Worm (Caenorhabditis elegans) whole organism, late embryonic: ENCODE measurements around the gene str-140.

Source experiments
- C08G9.2 ChIP-seq: sonication (generic microtip); optimal IDR thresholded peaks from 2 replicates; lab custom pipeline; 2016; ENCODE audit warnings: mild to moderate bottlenecking, missing genetic modification characterization, moderate library complexity, missing compliant biosample characterization
- F13H6.1 ChIP-seq: sonication (generic microtip); optimal IDR thresholded peaks from 2 replicates; lab custom pipeline; 2016; ENCODE audit warnings: missing genetic modification characterization, missing compliant biosample characterization
- K02D7.2 ChIP-seq: sonication (generic microtip); optimal IDR thresholded peaks from 2 replicates; lab custom pipeline; 2017; ENCODE audit warnings: mild to moderate bottlenecking, missing genetic modification characterization, missing compliant biosample characterization
- ahr-1 ChIP-seq: sonication (generic microtip); optimal IDR thresholded peaks from 2 replicates; lab custom pipeline; 2016; ENCODE audit warnings: missing genetic modification characterization, missing compliant biosample characterization
- ama-1 ChIP-seq: fragments of 150-350 bp; optimal IDR thresholded peaks from 2 replicates; lab custom pipeline; 2014
- ceh-19 ChIP-seq: fragments of 200-800 bp; sonication (Bioruptor generic); optimal IDR thresholded peaks from 2 replicates; lab custom pipeline; 2018; ENCODE audit warnings: mild to moderate bottlenecking, missing genetic modification characterization, missing compliant biosample characterization
- ceh-30 ChIP-seq: fragments of 150-350 bp; optimal IDR thresholded peaks from 2 replicates; lab custom pipeline; 2014; ENCODE audit warnings: missing biosample characterization, missing genetic modification characterization
- ceh-31 ChIP-seq: sonication (generic microtip); optimal IDR thresholded peaks from 2 replicates; lab custom pipeline; 2016; ENCODE audit warnings: missing genetic modification characterization, missing compliant biosample characterization
- ceh-45 ChIP-seq: fragments of 200-800 bp; sonication (Bioruptor generic); IDR thresholded peaks from 2 replicates; pipeline ENCODE4 v1.3.6; 2022; ENCODE audit warnings: missing genetic modification reagents, missing genetic modification characterization, missing compliant biosample characterization
- ceh-48 ChIP-seq: sonication (generic microtip); optimal IDR thresholded peaks from 2 replicates; lab custom pipeline; 2016; ENCODE audit warnings: missing genetic modification characterization, inconsistent platforms, missing compliant biosample characterization
- ceh-6 ChIP-seq: fragments of 200-800 bp; sonication (Bioruptor generic); optimal IDR thresholded peaks from 2 replicates; lab custom pipeline; 2018; ENCODE audit warnings: mild to moderate bottlenecking, missing genetic modification characterization, missing compliant biosample characterization
- dve-1 ChIP-seq: sonication (generic microtip); optimal IDR thresholded peaks from 2 replicates; lab custom pipeline; 2017; ENCODE audit warnings: antibody characterized with exemption, mild to moderate bottlenecking, missing genetic modification characterization, missing compliant biosample characterization
- elt-2 ChIP-seq: sonication (generic microtip); optimal IDR thresholded peaks from 2 replicates; lab custom pipeline; 2016; ENCODE audit warnings: missing genetic modification reagents, missing genetic modification characterization, missing compliant biosample characterization
- ets-4 ChIP-seq: sonication (generic microtip); optimal IDR thresholded peaks from 2 replicates; lab custom pipeline; 2016; ENCODE audit warnings: missing genetic modification characterization, missing compliant biosample characterization
- fax-1 ChIP-seq: sonication (generic microtip); optimal IDR thresholded peaks from 2 replicates; lab custom pipeline; 2016; ENCODE audit warnings: missing genotype, missing genetic modification characterization, missing compliant biosample characterization
- fkh-10 ChIP-seq: fragments of 150-350 bp; optimal IDR thresholded peaks from 2 replicates; lab custom pipeline; 2014; ENCODE audit warnings: missing biosample characterization, missing genetic modification reagents, missing genetic modification characterization
- gmeb-2 ChIP-seq: sonication (generic microtip); optimal IDR thresholded peaks from 2 replicates; lab custom pipeline; 2016; ENCODE audit warnings: missing genetic modification characterization, inconsistent platforms, missing compliant biosample characterization
- hlh-13 ChIP-seq: fragments of 200-800 bp; sonication (Bioruptor generic); optimal IDR thresholded peaks from 2 replicates; lab custom pipeline; 2018; ENCODE audit warnings: mild to moderate bottlenecking, missing genetic modification characterization, missing compliant biosample characterization
- hlh-30 ChIP-seq: sonication (generic microtip); optimal IDR thresholded peaks from 2 replicates; lab custom pipeline; 2017; ENCODE audit warnings: antibody characterized with exemption, missing genetic modification characterization, missing compliant biosample characterization; ENCODE audit not compliant: insufficient read depth
- hlh-8 ChIP-seq: sonication (generic microtip); optimal IDR thresholded peaks from 2 replicates; lab custom pipeline; 2016; ENCODE audit warnings: missing genotype, missing genetic modification characterization, missing compliant biosample characterization
- madf-2 ChIP-seq: sonication (generic microtip); optimal IDR thresholded peaks from 2 replicates; lab custom pipeline; 2017; ENCODE audit warnings: missing genetic modification characterization, missing compliant biosample characterization
- mec-3 ChIP-seq: sonication (generic microtip); optimal IDR thresholded peaks from 2 replicates; lab custom pipeline; 2016; ENCODE audit warnings: borderline replicate concordance, missing genetic modification characterization, missing compliant biosample characterization
- nhr-11 ChIP-seq: fragments of 150-350 bp; optimal IDR thresholded peaks from 2 replicates; lab custom pipeline; 2014; ENCODE audit warnings: missing biosample characterization, missing genetic modification characterization
- nhr-232 ChIP-seq: sonication (generic microtip); optimal IDR thresholded peaks from 2 replicates; lab custom pipeline; 2016; ENCODE audit warnings: missing genetic modification characterization, missing compliant biosample characterization
- pag-3 ChIP-seq: sonication (generic microtip); optimal IDR thresholded peaks from 2 replicates; lab custom pipeline; 2016; ENCODE audit warnings: missing compliant biosample characterization, missing genetic modification characterization, borderline replicate concordance
- pat-9 ChIP-seq: fragments of 200-800 bp; sonication (Bioruptor generic); optimal IDR thresholded peaks from 2 replicates; lab custom pipeline; 2018; ENCODE audit warnings: mild to moderate bottlenecking, missing genetic modification characterization, moderate library complexity, missing compliant biosample characterization
- pax-1 ChIP-seq: fragments of 150-350 bp; optimal IDR thresholded peaks from 2 replicates; lab custom pipeline; 2014; ENCODE audit warnings: missing biosample characterization, missing genetic modification characterization
- pha-4 ChIP-seq: fragments of 150-350 bp; optimal IDR thresholded peaks from 2 replicates; lab custom pipeline; 2018; ENCODE audit warnings: missing biosample characterization, missing genetic modification reagents, missing genetic modification characterization
- ref-2 ChIP-seq: sonication (generic microtip); optimal IDR thresholded peaks from 2 replicates; lab custom pipeline; 2016; ENCODE audit warnings: missing genetic modification characterization, missing compliant biosample characterization
- rnt-1 ChIP-seq: sonication (generic microtip); optimal IDR thresholded peaks from 2 replicates; lab custom pipeline; 2016; ENCODE audit warnings: missing genetic modification characterization, missing compliant biosample characterization
- sdc-2 ChIP-seq: sonication (generic microtip); optimal IDR thresholded peaks from 2 replicates; lab custom pipeline; 2016; ENCODE audit warnings: missing genotype, missing genetic modification characterization, missing compliant biosample characterization
- tbx-7 ChIP-seq: sonication (generic microtip); optimal IDR thresholded peaks from 2 replicates; lab custom pipeline; 2016; ENCODE audit warnings: missing genotype, missing genetic modification characterization, missing compliant biosample characterization
- unc-3 ChIP-seq, 2 experiments: fragments of 200-800 bp in 1 of 2; sonication (Bioruptor generic) in 1 of 2; sonication (generic microtip) in 1 of 2; conservative IDR thresholded peaks in 1 of 2; optimal IDR thresholded peaks in 1 of 2; 2 replicates each; pipeline versions ENCODE4 v1.3.6 to Lab custom; 2016 to 2022; ENCODE audit warnings: missing compliant biosample characterization in 2 of 2, missing genetic modification characterization in 2 of 2, missing genetic modification reagents in 1 of 2
- unc-55 ChIP-seq: sonication (generic microtip); optimal IDR thresholded peaks from 2 replicates; lab custom pipeline; 2017; ENCODE audit warnings: missing biosample characterization, missing genetic modification reagents, missing genetic modification characterization
- unc-86 ChIP-seq: sonication (generic microtip); optimal IDR thresholded peaks from 2 replicates; lab custom pipeline; 2016; ENCODE audit warnings: missing genetic modification characterization, missing compliant biosample characterization
- zip-5 ChIP-seq: sonication (generic microtip); optimal IDR thresholded peaks from 2 replicates; lab custom pipeline; 2016; ENCODE audit warnings: missing genetic modification characterization, missing compliant biosample characterization
- ztf-16 ChIP-seq: sonication (generic microtip); optimal IDR thresholded peaks from 2 replicates; lab custom pipeline; 2017; ENCODE audit warnings: missing genetic modification characterization, missing compliant biosample characterization

str-140 gene

DNA sequence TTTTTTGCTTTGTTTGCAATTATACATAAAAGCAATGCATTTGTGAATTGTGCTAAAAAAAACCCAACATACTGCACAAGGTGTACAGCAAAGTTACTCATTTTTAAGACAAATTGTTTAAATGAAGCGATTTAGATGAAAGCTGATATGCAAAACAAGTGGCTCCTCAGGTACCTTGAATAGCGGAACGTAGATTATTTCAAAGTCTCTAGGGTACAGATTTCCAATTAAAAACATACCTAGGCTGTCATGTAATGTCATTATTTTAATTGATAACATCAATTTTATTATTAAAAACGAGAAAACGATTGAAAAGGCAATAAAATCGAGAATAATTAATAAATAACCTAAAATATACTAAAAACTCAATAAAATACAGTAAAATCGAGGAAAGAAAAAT, 5.6 kb downstream of the str-140 start, which contains the start of gene str-139:
str-139 (minus strand) TSS at position 101 of the 400 bp plus-strand sequence.
- TF ChIP-seq F13H6.1 (tag; lab: Kevin White, UChicago) = no peak
- TF ChIP-seq zip-5 (tag; lab: Kevin White, UChicago) = no peak
- no peak for TF ChIP-seq ceh-19
- TF ChIP-seq fkh-10 (GFP tag; lab: Kevin White, UChicago) = no peak

ce11 chrV:8058359-8058758, 9.3 kb downstream of the str-140 start, which contains the start of gene str-138:
Gene str-138, plus strand, starts transcription at chrV:8058659.
- TF ChIP-seq pag-3 = no peak
- TF ChIP-seq ceh-45 (GFP tag; lab: Robert Waterston, UW) = no peak
- no peak for TF ChIP-seq unc-86 (tag; lab: Kevin White, UChicago)
- no peak for TF ChIP-seq K02D7.2 (tag; lab: Kevin White, UChicago)
- TF ChIP-seq nhr-11 = no peak
- TF ChIP-seq sdc-2 (tag; lab: Kevin White, UChicago) = no peak

DNA sequence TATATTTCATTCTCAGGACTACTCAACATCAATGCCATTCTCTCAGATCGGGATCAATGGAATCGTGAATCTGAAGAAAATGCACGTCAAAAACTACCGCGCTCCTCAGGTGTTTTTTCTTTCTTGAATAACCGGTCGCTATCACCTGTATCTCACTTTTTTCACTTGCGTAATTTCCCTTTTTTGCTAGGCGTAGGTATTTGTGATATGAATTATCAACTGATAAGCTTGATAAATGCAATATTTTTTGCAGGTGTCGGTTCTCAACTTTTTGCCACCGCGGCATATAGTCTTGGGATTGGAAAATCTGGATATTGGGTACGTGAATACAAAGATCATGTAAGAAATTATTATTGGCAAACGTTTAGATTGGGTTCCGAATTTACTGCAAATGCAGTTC, 12.5 kb downstream of the str-140 start:
- no peak for TF ChIP-seq hlh-8 (tag; lab: Kevin White, UChicago)
- no peak for TF ChIP-seq dve-1 (tag; lab: Kevin White, UChicago)
- no peak for TF ChIP-seq unc-55
- no peak for TF ChIP-seq pha-4 (tag; lab: Kevin White, UChicago)
- TF ChIP-seq hlh-30 = no peak
- no peak for TF ChIP-seq ceh-48 (tag; lab: Kevin White, UChicago)

DNA sequence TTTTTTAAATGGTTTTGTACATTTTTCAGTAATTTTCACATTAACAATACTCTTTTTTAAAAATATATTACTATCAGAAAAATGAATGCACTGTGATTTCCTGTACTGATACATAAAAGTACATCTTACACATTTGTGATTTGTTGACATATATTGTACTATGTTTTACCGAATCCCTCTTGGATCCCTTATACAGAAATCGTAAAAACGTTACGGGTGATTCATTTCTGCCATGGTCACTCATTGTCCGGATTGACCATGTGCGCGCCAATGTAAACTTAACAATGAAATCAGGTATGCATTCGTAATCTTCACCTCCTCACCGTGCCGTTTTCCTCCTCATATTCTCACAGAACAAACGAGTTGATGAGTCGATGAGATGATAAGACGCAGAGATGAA, 13.6 kb downstream of the str-140 start, which contains the start of gene ZC513.2:
ZC513.2 (plus strand) TSS at position 301 of the 400 bp plus-strand sequence.
- TF ChIP-seq hlh-30 (no peak), ahr-1 (tag; lab: Kevin White, UChicago) (no peak), ceh-45 (GFP tag; lab: Robert Waterston, UW) (no peak), ama-1 (lab: Kevin White, UChicago) (no peak), dve-1 (tag; lab: Kevin White, UChicago) (no peak)

DNA sequence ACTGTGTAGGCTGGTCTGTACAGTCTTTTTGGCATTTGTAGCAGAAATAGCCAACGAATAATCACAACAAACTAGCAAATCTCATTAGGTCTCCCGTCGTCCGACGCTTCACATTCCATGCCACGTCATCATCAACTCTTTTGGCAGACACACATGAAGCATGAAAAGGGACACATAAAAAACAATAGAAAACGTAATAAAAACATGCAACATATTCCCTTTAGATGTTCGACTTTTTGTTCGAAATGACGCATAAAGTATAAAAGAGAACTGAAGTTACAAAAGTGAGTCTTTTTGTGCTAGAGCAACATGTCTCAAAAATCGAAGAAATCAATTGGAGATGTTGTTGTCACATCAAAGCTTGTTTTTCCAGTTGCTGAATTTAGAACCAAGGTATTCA, 15.8 kb downstream of the str-140 start, which contains the start of gene sth-1:
sth-1 (plus strand) TSS at position 301 of the 400 bp plus-strand sequence.
- no peak for TF ChIP-seq unc-3 (GFP tag; conservative IDR thresholded peaks at IDR 0.05; lab: Robert Waterston, UW)
- TF ChIP-seq unc-3 (tag; optimal IDR thresholded peaks at IDR 0.05; lab: Kevin White, UChicago) = no peak
- no peak for TF ChIP-seq rnt-1 (tag; lab: Kevin White, UChicago)
- no peak for TF ChIP-seq pag-3
- no peak for TF ChIP-seq ceh-48 (tag; lab: Kevin White, UChicago)
- TF ChIP-seq nhr-232 = no peak
- no peak for TF ChIP-seq ztf-16 (tag; lab: Kevin White, UChicago)
- no peak for TF ChIP-seq pha-4 (tag; lab: Kevin White, UChicago)
- TF ChIP-seq nhr-11 = no peak
- TF ChIP-seq zip-5 (tag; lab: Kevin White, UChicago) = no peak
- no peak for TF ChIP-seq gmeb-2 (tag; lab: Kevin White, UChicago)
- no peak for TF ChIP-seq pax-1 (tag; lab: Kevin White, UChicago)
- TF ChIP-seq ceh-30 = no peak
- no peak for TF ChIP-seq hlh-13 (GFP tag; lab: Kevin White, UChicago)
- TF ChIP-seq mec-3 = no peak
- no peak for TF ChIP-seq elt-2 (tag; lab: Kevin White, UChicago)

DNA sequence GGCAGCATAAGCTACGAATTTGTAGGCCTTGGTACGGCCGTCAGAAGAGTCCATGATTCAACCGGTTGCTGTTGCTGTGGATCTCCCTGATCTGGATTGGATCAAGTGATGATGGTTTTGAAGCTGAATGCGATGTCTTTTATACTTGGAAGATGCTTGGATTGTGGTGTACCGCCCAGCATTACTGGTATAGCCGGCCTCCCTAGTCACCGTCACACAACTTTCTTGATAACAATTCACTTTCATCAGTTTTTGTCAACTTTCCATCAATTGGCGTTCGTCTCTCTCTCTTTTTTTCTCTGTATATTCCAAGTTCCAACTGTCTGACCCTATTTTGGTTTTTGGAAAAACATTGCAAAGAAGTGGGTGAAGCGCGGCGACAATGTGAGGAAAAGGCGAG, 16.9 kb downstream of the str-140 start, which contains the start of gene col-43:
col-43 (minus strand) TSS at position 101 of the 400 bp plus-strand sequence.
- no peak for TF ChIP-seq madf-2 (tag; lab: Kevin White, UChicago)
- no peak for TF ChIP-seq pat-9 (tag; lab: Kevin White, UChicago)
- no peak for TF ChIP-seq C08G9.2
- TF ChIP-seq ets-4 (tag; lab: Kevin White, UChicago) = no peak
- no peak for TF ChIP-seq ref-2 (tag; lab: Kevin White, UChicago)
- TF ChIP-seq ceh-31 (tag; lab: Kevin White, UChicago) = no peak
- no peak for TF ChIP-seq unc-3 (GFP tag; conservative IDR thresholded peaks at IDR 0.05; lab: Robert Waterston, UW)
- TF ChIP-seq unc-3 (tag; optimal IDR thresholded peaks at IDR 0.05; lab: Kevin White, UChicago) = no peak
- no peak for TF ChIP-seq ceh-48 (tag; lab: Kevin White, UChicago)
- no peak for TF ChIP-seq zip-5 (tag; lab: Kevin White, UChicago)
- TF ChIP-seq fax-1 (tag; lab: Kevin White, UChicago) = no peak
- no peak for TF ChIP-seq tbx-7 (tag; lab: Kevin White, UChicago)
- TF ChIP-seq ceh-6 = no peak
